Fruit fly (Drosophila melanogaster) whole organism, pupa: ENCODE results near the gene Sry-beta.
A peak's percentile ranks its signal among the peaks of the same experiment; 100 is the strongest.

Source experiments
- CG10348 ChIP-seq: fragments of 200-800 bp; sonication (Bioruptor generic); IDR thresholded peaks from 2 replicates; pipeline ENCODE4 v1.3.6; 2022; ENCODE audit warnings: missing biosample characterization, missing genetic modification characterization
- CG12605 ChIP-seq: fragments of 200-800 bp; sonication (Bioruptor generic); IDR thresholded peaks from 2 replicates; pipeline ENCODE4 v1.3.6; 2022; ENCODE audit warnings: missing biosample characterization, missing genetic modification characterization
- CG13204 ChIP-seq: fragments of 200-800 bp; sonication (Bioruptor generic); optimal IDR thresholded peaks from 2 replicates; lab custom pipeline; 2018; ENCODE audit warnings: missing biosample characterization, mild to moderate bottlenecking, missing genetic modification characterization, moderate library complexity
- CG14655 ChIP-seq: fragments of 200-800 bp; sonication (Bioruptor generic); optimal IDR thresholded peaks from 3 replicates; lab custom pipeline; 2017; ENCODE audit warnings: mild to moderate bottlenecking, missing biosample characterization, missing genetic modification reagents, missing genetic modification characterization
- CG15710 ChIP-seq: fragments of 200-800 bp; sonication (Bioruptor generic); optimal IDR thresholded peaks from 2 replicates; lab custom pipeline; 2018; ENCODE audit warnings: missing biosample characterization, mild to moderate bottlenecking, missing genetic modification characterization, moderate library complexity
- CG17806 ChIP-seq: fragments of 200-800 bp; sonication (Bioruptor generic); optimal IDR thresholded peaks from 2 replicates; lab custom pipeline; 2018; ENCODE audit warnings: missing biosample characterization, mild to moderate bottlenecking, missing genetic modification characterization, moderate library complexity
- CG32121 ChIP-seq: fragments of 200-800 bp; sonication (Bioruptor generic); IDR thresholded peaks from 2 replicates; pipeline ENCODE4 v1.3.6; 2022; ENCODE audit warnings: missing biosample characterization, missing genetic modification characterization
- CG34367 ChIP-seq: fragments of 200-800 bp; sonication (Bioruptor generic); optimal IDR thresholded peaks from 2 replicates; lab custom pipeline; 2018; ENCODE audit warnings: missing biosample characterization, mild to moderate bottlenecking, missing genetic modification characterization
- CG4496 ChIP-seq: fragments of 200-800 bp; sonication (Bioruptor generic); IDR thresholded peaks from 3 replicates; pipeline ENCODE4 v1.3.6; 2022; ENCODE audit warnings: missing biosample characterization, missing genetic modification characterization
- CG8159 ChIP-seq: fragments of 200-800 bp; sonication (Bioruptor generic); optimal IDR thresholded peaks from 3 replicates; lab custom pipeline; 2018; ENCODE audit warnings: missing biosample characterization, mild to moderate bottlenecking, missing genetic modification characterization, moderate library complexity
- CG8301 ChIP-seq: fragments of 200-800 bp; sonication (Bioruptor generic); optimal IDR thresholded peaks from 2 replicates; lab custom pipeline; 2018; ENCODE audit warnings: missing biosample characterization, mild to moderate bottlenecking, missing genetic modification characterization
- CG9948 ChIP-seq: fragments of 200-800 bp; sonication (Bioruptor generic); optimal IDR thresholded peaks from 2 replicates; lab custom pipeline; 2018; ENCODE audit warnings: missing biosample characterization, mild to moderate bottlenecking, missing genetic modification characterization, moderate library complexity
- D1 ChIP-seq: fragments of 200-800 bp; sonication (Bioruptor generic); optimal IDR thresholded peaks from 2 replicates; lab custom pipeline; 2018; ENCODE audit warnings: missing biosample characterization, mild to moderate bottlenecking, missing genetic modification characterization, moderate library complexity
- EcR ChIP-seq: fragments of 200-800 bp; sonication (Bioruptor generic); optimal IDR thresholded peaks from 3 replicates; lab custom pipeline; 2019; ENCODE audit warnings: missing biosample characterization, missing genetic modification characterization, mild to moderate bottlenecking, moderate library complexity, missing genetic modification reagents
- Ets98B ChIP-seq: fragments of 200-800 bp; sonication (Bioruptor generic); IDR thresholded peaks from 2 replicates; pipeline ENCODE4 v1.3.6; 2022; ENCODE audit warnings: missing biosample characterization, missing genetic modification characterization
- Pif1A ChIP-seq: fragments of 200-800 bp; sonication (Bioruptor generic); optimal IDR thresholded peaks from 3 replicates; lab custom pipeline; 2016; ENCODE audit warnings: missing biosample characterization, missing genetic modification characterization
- Pif1B ChIP-seq: fragments of 200-800 bp; sonication (Bioruptor generic); optimal IDR thresholded peaks from 3 replicates; lab custom pipeline; 2016; ENCODE audit warnings: missing biosample characterization, missing genetic modification characterization
- Snoo ChIP-seq: fragments of 200-800 bp; sonication (Bioruptor generic); optimal IDR thresholded peaks from 3 replicates; lab custom pipeline; 2017; ENCODE audit warnings: missing biosample characterization, mild to moderate bottlenecking, missing genetic modification characterization, inconsistent platforms
- fd96Ca ChIP-seq: fragments of 200-800 bp; sonication (Bioruptor generic); IDR thresholded peaks from 3 replicates; pipeline ENCODE4 v1.3.6; 2022; ENCODE audit warnings: missing biosample characterization, missing genetic modification characterization
- gl ChIP-seq: fragments of 200-800 bp; sonication (Bioruptor generic); optimal IDR thresholded peaks from 2 replicates; lab custom pipeline; 2018; ENCODE audit warnings: missing biosample characterization, mild to moderate bottlenecking, missing genetic modification characterization

The Sry-beta gene

DNA sequence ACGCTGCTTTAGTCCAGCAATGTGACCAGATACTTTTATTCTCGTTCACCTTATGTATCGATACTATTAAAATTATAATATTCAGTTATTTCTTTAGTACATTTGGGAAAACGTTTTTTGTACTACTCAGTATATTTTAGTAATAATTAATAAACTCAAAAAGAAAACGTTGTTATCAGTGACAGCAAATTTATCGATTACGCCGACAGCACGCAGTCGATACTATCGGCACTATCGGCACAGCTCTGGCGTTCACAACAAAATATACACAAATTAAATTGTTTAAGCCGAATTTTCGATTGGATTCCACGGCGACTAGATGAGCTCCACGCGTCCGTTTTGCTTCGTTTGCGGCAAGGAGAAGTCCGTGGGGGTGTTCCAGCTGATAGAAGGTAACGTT, at the start of gene Sry-beta, which contains the start of the genes janA and Sry-alpha:
TSS of gene Sry-beta (plus strand) at position 226 of the 400 bp plus-strand sequence.
TSS of gene janA (minus strand) at position 40 of the 400 bp plus-strand sequence.
TSS of gene Sry-alpha (plus strand) at position 226 of the 400 bp plus-strand sequence.
- peak; percentile 2 for TF ChIP-seq CG15710
- no peak for TF ChIP-seq fd96Ca (GFP tag; lab: Robert Waterston, UW)

DNA sequence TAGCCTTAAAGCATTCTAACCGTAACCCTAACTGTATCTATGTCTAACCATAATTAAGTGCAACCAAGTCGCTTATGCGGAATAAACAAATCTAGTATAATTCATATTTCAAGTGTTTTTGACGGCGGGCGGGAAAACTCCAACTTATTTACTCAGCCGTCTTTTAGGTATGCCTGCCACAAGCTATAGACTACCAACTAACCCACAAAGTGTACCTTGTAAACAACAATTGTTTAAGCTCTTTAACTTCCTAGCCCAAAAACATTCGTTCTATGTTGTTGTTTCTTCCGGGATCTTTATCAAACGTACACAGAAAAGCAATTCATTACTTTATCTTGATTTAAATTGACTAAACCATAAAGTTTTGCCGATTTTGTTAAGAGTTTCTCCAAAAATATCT, 48.8 kb upstream of the Sry-beta start:
- TF ChIP-seq fd96Ca (GFP tag; lab: Robert Waterston, UW): no peak
- TF ChIP-seq CG12605: no peak
- TF ChIP-seq Pif1B: no peak
- no peak for TF ChIP-seq EcR
- no peak for TF ChIP-seq CG13204 (GFP tag; lab: Kevin White, UChicago)
- TF ChIP-seq CG14655 (GFP tag; lab: Kevin White, UChicago): no peak
- TF ChIP-seq CG8301 (tag; lab: Kevin White, UChicago): no peak
- TF ChIP-seq CG9948: no peak
- TF ChIP-seq Pif1A (GFP tag; lab: Kevin White, UChicago): no peak
- no peak for TF ChIP-seq D1 (tag; lab: Kevin White, UChicago)
- no peak for TF ChIP-seq CG34367
- TF ChIP-seq CG8159: no peak
- TF ChIP-seq CG10348 (GFP tag; lab: Robert Waterston, UW): no peak
- no peak for TF ChIP-seq CG32121 (GFP tag; lab: Robert Waterston, UW)
- no peak for TF ChIP-seq gl (tag; lab: Kevin White, UChicago)
- no peak for TF ChIP-seq Ets98B (GFP tag; lab: Robert Waterston, UW)
- TF ChIP-seq CG15710: no peak
- TF ChIP-seq Snoo (tag; lab: Kevin White, UChicago): no peak
- no peak for TF ChIP-seq CG17806 (tag; lab: Kevin White, UChicago)
- TF ChIP-seq, all 21 proteins: peak for 0

DNA sequence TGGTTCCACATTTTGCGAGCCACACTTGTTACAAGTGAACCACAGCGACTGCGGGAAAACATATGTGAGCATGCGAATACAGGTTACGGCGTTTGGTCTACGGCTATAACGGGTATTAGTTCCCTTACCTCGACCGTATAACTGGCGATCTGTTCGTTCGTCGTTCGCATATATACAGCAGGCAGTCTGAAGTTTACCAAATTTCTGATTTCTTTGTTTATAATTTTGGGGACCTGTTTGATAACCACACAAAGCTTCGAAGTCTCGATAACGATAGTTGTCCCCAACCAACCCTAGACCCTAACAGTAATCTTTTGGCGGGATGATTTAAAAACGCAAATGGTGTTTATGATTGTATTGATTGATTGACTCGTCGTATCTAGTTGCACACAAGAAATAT, 46.4 kb upstream of the Sry-beta start, which contains the start of gene Acph-1:
TSS of gene Acph-1 (minus strand) at position 278 of the 400 bp plus-strand sequence.
- TF ChIP-seq CG12605 (no peak), CG34367 (no peak), CG8301 (tag; lab: Kevin White, UChicago) (no peak)

DNA sequence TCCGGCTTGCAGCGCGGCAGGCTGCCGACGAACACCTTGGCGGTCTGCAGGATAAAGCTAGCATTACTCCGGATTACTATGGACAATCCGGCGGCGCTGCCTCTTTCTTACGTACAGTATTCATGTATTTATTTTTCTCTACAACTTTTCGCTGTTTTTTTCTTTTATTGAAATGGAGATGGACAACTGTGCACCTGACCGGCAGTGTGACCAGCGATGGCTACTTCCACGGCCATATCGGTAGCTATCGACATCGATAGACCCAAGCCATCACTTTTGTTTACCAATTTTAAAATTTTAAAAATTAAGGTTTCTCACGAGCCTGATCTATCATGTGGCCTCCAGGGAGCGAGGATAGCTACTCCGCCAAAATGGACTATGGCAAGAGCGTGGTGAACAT, 44.5 kb upstream of the Sry-beta start, which contains the start of the genes CG7903 and Sas-6:
TSS of gene CG7903 (minus strand) at position 197 of the 400 bp plus-strand sequence.
TSS of gene Sas-6 (plus strand) at position 323 of the 400 bp plus-strand sequence.
- TF ChIP-seq CG4496 (GFP tag; lab: Robert Waterston, UW) (peak; percentile 44; the same call in 1 of the 3 replicates), CG32121 (GFP tag; lab: Robert Waterston, UW) (no peak)

DNA sequence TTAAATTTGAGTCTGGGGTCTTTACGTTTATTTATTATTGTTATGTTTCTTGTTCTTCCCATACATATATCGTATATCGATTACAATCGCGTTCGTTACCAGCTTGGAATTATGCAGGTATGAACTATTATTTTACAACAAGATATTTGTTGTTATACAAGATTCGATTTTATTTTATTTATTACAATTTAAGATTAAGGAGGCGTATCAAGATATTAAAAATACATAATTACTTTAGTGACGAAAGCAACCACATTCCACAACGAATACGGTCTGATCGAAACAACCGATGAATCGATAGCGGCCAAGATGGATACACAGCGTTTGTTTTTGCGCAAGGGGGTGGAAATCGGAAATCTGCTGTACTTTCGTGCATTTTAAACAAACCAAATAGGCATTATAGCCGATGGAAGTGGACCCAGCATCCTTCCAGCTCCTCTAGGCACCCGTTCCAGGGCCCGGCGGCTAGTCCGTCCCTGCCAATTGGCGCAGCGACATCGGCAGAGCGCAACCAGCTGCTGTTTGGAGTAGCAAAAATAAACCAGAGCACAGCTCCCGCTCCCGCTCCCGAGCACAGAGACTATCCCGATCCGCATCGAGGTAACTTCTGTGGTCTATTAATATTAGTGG, 41.8 kb upstream of the Sry-beta start, which contains the start of the genes CG15525 and CG11504:
TSS of gene CG15525 (minus strand) at position 70 of the 630 bp plus-strand sequence.
TSS of gene CG11504 (plus strand) at position 294 of the 630 bp plus-strand sequence.
- TF ChIP-seq Ets98B (GFP tag; lab: Robert Waterston, UW) (peak; percentile 19; the same call in 1 of the 2 replicates), CG32121 (GFP tag; lab: Robert Waterston, UW) (no peak), D1 (tag; lab: Kevin White, UChicago) (no peak)
- TF ChIP-seq, all 21 proteins: peak for 1

DNA sequence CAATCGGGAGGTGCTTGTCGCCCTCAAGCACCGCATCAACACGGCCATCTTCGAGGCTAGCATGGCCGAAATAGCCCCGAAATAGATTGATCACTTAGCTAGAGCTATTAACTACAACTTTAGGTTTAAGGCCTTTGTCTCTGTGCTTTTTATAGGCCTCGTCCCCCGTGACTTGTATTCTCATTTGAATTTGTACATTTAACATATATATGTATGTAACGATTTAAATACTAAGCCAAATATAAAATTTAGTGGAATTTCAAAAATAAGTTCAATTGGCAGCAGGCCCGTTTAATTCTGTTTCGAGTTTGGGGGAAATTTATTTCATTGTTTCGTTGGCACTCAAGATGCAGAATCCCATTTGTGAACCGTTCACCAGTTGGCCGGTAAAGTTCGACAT, 40.0 kb upstream of the Sry-beta start, which contains the start of gene CG34298:
TSS of gene CG34298 (plus strand) at position 301 of the 400 bp plus-strand sequence.
- no peak for TF ChIP-seq Snoo (tag; lab: Kevin White, UChicago)
- no peak for TF ChIP-seq CG9948
- no peak for TF ChIP-seq CG4496 (GFP tag; lab: Robert Waterston, UW)
- TF ChIP-seq CG15710: no peak
- no peak for TF ChIP-seq CG34367

DNA sequence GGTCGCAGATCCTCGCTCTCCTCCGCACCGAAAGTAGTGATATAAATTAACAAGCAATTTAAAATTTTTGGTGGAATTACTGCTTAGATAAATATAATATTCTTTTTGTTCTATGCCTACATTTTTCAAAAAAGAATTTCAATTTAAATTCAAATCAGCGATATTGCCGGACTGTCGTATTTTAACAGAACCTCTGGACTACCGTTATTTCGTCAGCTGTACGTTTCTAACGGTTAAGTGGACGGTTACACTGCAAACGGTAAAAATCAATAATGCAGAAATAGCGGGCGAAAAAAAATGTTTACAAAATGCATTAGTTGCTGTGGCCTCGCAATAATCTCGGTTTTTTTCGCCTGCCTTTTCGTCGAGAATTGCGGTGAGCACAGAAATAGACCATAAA, 39.2 kb upstream of the Sry-beta start, which contains the start of gene Tace:
TSS of gene Tace (plus strand) at position 245 of the 400 bp plus-strand sequence.
- no peak for TF ChIP-seq CG15710
- TF ChIP-seq D1 (tag; lab: Kevin White, UChicago): no peak
- TF ChIP-seq fd96Ca (GFP tag; lab: Robert Waterston, UW): no peak
- no peak for TF ChIP-seq EcR
- no peak for TF ChIP-seq CG12605
- no peak for TF ChIP-seq CG8159
- TF ChIP-seq CG14655 (GFP tag; lab: Kevin White, UChicago): no peak

DNA sequence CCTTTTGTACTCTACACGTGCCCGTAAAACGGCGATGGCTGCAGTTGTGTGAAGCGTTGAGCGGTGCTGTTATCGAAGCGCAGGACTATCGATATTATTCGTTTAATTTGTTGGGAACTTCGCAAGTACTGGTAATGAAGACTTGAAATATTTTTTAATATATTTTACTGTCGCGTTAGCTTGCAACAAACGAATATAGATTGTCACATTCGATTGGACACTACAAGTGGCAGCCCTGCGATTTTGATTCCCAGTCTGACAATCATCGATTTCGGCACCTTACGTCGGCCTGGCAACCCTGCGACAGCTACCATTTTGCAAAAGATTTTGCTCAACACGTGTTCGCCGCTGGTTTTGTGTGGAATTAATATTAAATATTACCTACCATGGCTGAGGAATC, 34.9 kb upstream of the Sry-beta start, which contains the start of the genes Nlp and Nph:
TSS of gene Nlp (plus strand) at position 138 of the 400 bp plus-strand sequence.
TSS of gene Nph (minus strand) at position 214 of the 400 bp plus-strand sequence.
- TF ChIP-seq Snoo (tag; lab: Kevin White, UChicago): peak; percentile 14
- no peak for TF ChIP-seq Pif1A (GFP tag; lab: Kevin White, UChicago)
- no peak for TF ChIP-seq CG10348 (GFP tag; lab: Robert Waterston, UW)
- no peak for TF ChIP-seq CG17806 (tag; lab: Kevin White, UChicago)
